Worm (Caenorhabditis elegans): ENCODE results near the gene nspb-3.

The nspb-3 gene

ce11 chrIV:6622142-6622541, 27.4 kb upstream of the nspb-3 start:
- peak; percentile 75 for TF ChIP-seq nhr-28 (tag; optimal IDR thresholded peaks at IDR 0.05)
- TF ChIP-seq arid-1 (GFP tag; conservative IDR thresholded peaks at IDR 0.05), result no peak
- TF ChIP-seq dve-1 (tag; optimal IDR thresholded peaks at IDR 0.05; ENCODE audit: insufficient read depth), result peak; percentile 50
- TF ChIP-seq mdl-1 (tag; optimal IDR thresholded peaks at IDR 0.05), result peak in 1 of 2 experiments; percentile 7

ce11 chrIV:6621252-6621651, 26.5 kb upstream of the nspb-3 start, which contains the start of gene C01B10.3:
Gene C01B10.3 (minus strand): TSS chrIV:6621352.
- no peak for TF ChIP-seq T26A8.4 (GFP tag; IDR thresholded peaks at IDR 0.05)
- TF ChIP-seq ceh-32 (tag; optimal IDR thresholded peaks at IDR 0.05; ENCODE audit: poor library complexity), result no peak
- no peak for TF ChIP-seq lir-3 (tag; optimal IDR thresholded peaks at IDR 0.05)
- TF ChIP-seq nhr-28 (tag; optimal IDR thresholded peaks at IDR 0.05), result no peak
- no peak for TF ChIP-seq aly-2 (tag; optimal IDR thresholded peaks at IDR 0.05)

ce11 chrIV:6618607-6619006, 23.8 kb upstream of the nspb-3 start:
- no peak for TF ChIP-seq dmd-9 (GFP tag; IDR thresholded peaks at IDR 0.05)
- TF ChIP-seq hlh-11 (tag; optimal IDR thresholded peaks at IDR 0.05), result peak; percentile 72
- peak; percentile 52; the same call in 1 of the 2 replicates for TF ChIP-seq pha-4 (GFP tag; IDR thresholded peaks at IDR 0.05)
- no peak for TF ChIP-seq pha-4 (tag; optimal IDR thresholded peaks at IDR 0.05)
- TF ChIP-seq hif-1 (tag; optimal IDR thresholded peaks at IDR 0.05), result peak in 1 of 2 experiments; percentile 12
- peak; percentile 17 for TF ChIP-seq mxl-3 (GFP tag; optimal IDR thresholded peaks at IDR 0.05)
- peak in 1 of 2 experiments; percentile 34 for TF ChIP-seq lsy-2 (tag; optimal IDR thresholded peaks at IDR 0.05)
- peak; percentile 62 for TF ChIP-seq hlh-30 (tag; optimal IDR thresholded peaks at IDR 0.05; ENCODE audit: insufficient read depth)
- no peak for TF ChIP-seq zfp-2 (tag; optimal IDR thresholded peaks at IDR 0.05)
- no peak for TF ChIP-seq daf-12 (tag; optimal IDR thresholded peaks at IDR 0.05)
- peak; percentile 28 for TF ChIP-seq dve-1 (tag; optimal IDR thresholded peaks at IDR 0.05; ENCODE audit: insufficient read depth)
- TF ChIP-seq mep-1 (tag; optimal IDR thresholded peaks at IDR 0.05), result peak; percentile 29
- TF ChIP-seq dmd-6 (GFP tag; IDR thresholded peaks at IDR 0.05), result peak; percentile 18; the same call in 1 of the 2 replicates
- TF ChIP-seq nhr-42 (GFP tag; IDR thresholded peaks at IDR 0.05), result no peak
- no peak for TF ChIP-seq daf-16 (GFP tag; optimal IDR thresholded peaks at IDR 0.05)
- peak; percentile 26 for TF ChIP-seq daf-16 (tag; optimal IDR thresholded peaks at IDR 0.05)
- peak; percentile 54 for TF ChIP-seq lin-38 (GFP tag; IDR thresholded peaks at IDR 0.05)
- no peak for TF ChIP-seq ctbp-1 (GFP tag; IDR thresholded peaks at IDR 0.05)

- TF ChIP-seq fos-1 (tag; optimal IDR thresholded peaks at IDR 0.05) (no peak), dve-1 (tag; optimal IDR thresholded peaks at IDR 0.05; ENCODE audit: insufficient read depth) (peak; percentile 44), mes-2 (tag; optimal IDR thresholded peaks at IDR 0.05; ENCODE audit: poor library complexity, severe bottlenecking) (peak; percentile 46), nhr-28 (tag; optimal IDR thresholded peaks at IDR 0.05) (no peak), nhr-6 (tag; optimal IDR thresholded peaks at IDR 0.05) (peak; percentile 18), snpc-1.2 (GFP tag; IDR thresholded peaks at IDR 0.05) (peak; percentile 73), F37D6.2 (tag; optimal IDR thresholded peaks at IDR 0.05) (no peak), lin-38 (GFP tag; IDR thresholded peaks at IDR 0.05) (peak; percentile 68), lim-7 (GFP tag; IDR thresholded peaks at IDR 0.05) (no peak), daf-16 (GFP tag; optimal IDR thresholded peaks at IDR 0.05) (no peak), daf-16 (tag; optimal IDR thresholded peaks at IDR 0.05) (peak; percentile 22), dmd-9 (GFP tag; IDR thresholded peaks at IDR 0.05) (no peak), lsy-2 (tag; optimal IDR thresholded peaks at IDR 0.05) (peak in 1 of 2 experiments; percentile 65)
These were observed 18.5 kb upstream of the nspb-3 start, which contains the start of gene drh-1 for ce11 chrIV:6613296-6613695. Gene drh-1 (minus strand): TSS chrIV:6613353.

ce11 chrIV:6607059-6607458, 12.3 kb upstream of the nspb-3 start:
- TF ChIP-seq fkh-10 (GFP tag; optimal IDR thresholded peaks at IDR 0.05) (no peak), tag-97 (GFP tag; IDR thresholded peaks at IDR 0.05) (no peak), ceh-20 (GFP tag; IDR thresholded peaks at IDR 0.05) (no peak), unc-62 (GFP tag; optimal IDR thresholded peaks at IDR 0.05 in 1 of 2) (peak in 1 of 2 experiments; percentile 50), unc-62 (tag; optimal IDR thresholded peaks at IDR 0.05) (no peak), nhr-28 (tag; optimal IDR thresholded peaks at IDR 0.05) (peak; percentile 99), pqm-1 (tag; optimal IDR thresholded peaks at IDR 0.05) (peak; percentile 18), ZK546.5 (tag; optimal IDR thresholded peaks at IDR 0.05) (no peak), sdz-12 (GFP tag; optimal IDR thresholded peaks at IDR 0.05) (no peak), lin-13 (GFP tag; optimal IDR thresholded peaks at IDR 0.05) (no peak), nhr-111 (GFP tag; optimal IDR thresholded peaks at IDR 0.05) (no peak), mdl-1 (tag; optimal IDR thresholded peaks at IDR 0.05) (no peak), mdt-29 (GFP tag; IDR thresholded peaks at IDR 0.05) (no peak), nhr-6 (tag; optimal IDR thresholded peaks at IDR 0.05) (no peak), Y105C5A.15 (GFP tag; IDR thresholded peaks at IDR 0.05) (no peak), F26F4.8 (GFP tag; conservative IDR thresholded peaks at IDR 0.05) (no peak)

All from whole organism, L4 larva.